Worm (Caenorhabditis elegans) whole organism, young adult: Measurements from ENCODE around the gene ZC443.1.

Experiments used
- athp-1 ChIP-seq: sonication (generic microtip); optimal IDR thresholded peaks from 2 replicates; lab custom pipeline; 2017; ENCODE audit warnings: mild to moderate bottlenecking, missing genetic modification characterization, missing compliant biosample characterization
- attf-3 ChIP-seq: fragments of 200-800 bp; sonication (Bioruptor generic); conservative IDR thresholded peaks from 2 replicates; pipeline ENCODE4 v1.3.6; 2022; ENCODE audit warnings: missing genetic modification reagents, missing genetic modification characterization, missing compliant biosample characterization
- mcd-1 ChIP-seq: fragments of 200-800 bp; sonication (Bioruptor generic); IDR thresholded peaks from 2 replicates; pipeline ENCODE4 v1.3.6; 2022; ENCODE audit warnings: missing genetic modification reagents, missing genetic modification characterization, missing compliant biosample characterization
- nfya-1 ChIP-seq: sonication (generic microtip); optimal IDR thresholded peaks from 2 replicates; lab custom pipeline; 2017; ENCODE audit warnings: antibody characterized with exemption, missing compliant biosample characterization, missing genetic modification characterization, borderline replicate concordance; ENCODE audit not compliant: insufficient read depth
- snpc-4 ChIP-seq, 5 experiments: fragments of 150-350 bp in 1 of 5; sonication (generic microtip) in 4 of 5; optimal IDR thresholded peaks; 2 replicates each; lab custom pipeline; 2014 to 2018; ENCODE audit warnings: missing genetic modification characterization in 5 of 5, missing biosample characterization in 3 of 5, antibody characterized with exemption in 2 of 5, mild to moderate bottlenecking in 2 of 5, missing compliant biosample characterization in 2 of 5, missing genotype in 2 of 5, moderate library complexity in 2 of 5, missing genetic modification reagents in 1 of 5
- unc-130 ChIP-seq: sonication (generic microtip); optimal IDR thresholded peaks from 2 replicates; lab custom pipeline; 2016; ENCODE audit warnings: missing genetic modification reagents, missing genetic modification characterization, missing compliant biosample characterization
- ztf-25 ChIP-seq: fragments of 200-800 bp; sonication (Bioruptor generic); IDR thresholded peaks from 2 replicates; pipeline ENCODE4 v1.3.6; 2022; ENCODE audit warnings: missing genetic modification reagents, missing genetic modification characterization, missing compliant biosample characterization

ce11 chrV:12803274-12803673, 6.6 kb downstream of the ZC443.1 start, which contains the start of gene srbc-45:
- TF ChIP-seq nfya-1 (tag; lab: Kevin White, UChicago): no peak
- TF ChIP-seq unc-130: no peak
- TF ChIP-seq attf-3: no peak
- TF ChIP-seq ztf-25 (GFP tag; lab: Robert Waterston, UW): no peak
- TF ChIP-seq athp-1: no peak
- TF ChIP-seq snpc-4 (GFP tag; optimal IDR thresholded peaks at IDR 0.05; lab: Kevin White, UChicago): no peak
- no peak for TF ChIP-seq snpc-4 (tag; optimal IDR thresholded peaks at IDR 0.05; lab: Kevin White, UChicago)
- TF ChIP-seq mcd-1 (GFP tag; lab: Robert Waterston, UW): no peak
